Worm (Caenorhabditis elegans): ENCODE measurements around the gene srd-56.

ce11 chrII:7236937-7237336, 33.9 kb upstream of the srd-56 start:
- no peak for TF ChIP-seq ZK546.5 (tag; optimal IDR thresholded peaks at IDR 0.05)
- TF ChIP-seq jun-1 (tag; optimal IDR thresholded peaks at IDR 0.05) = no peak
- no peak for TF ChIP-seq ztf-4 (tag; optimal IDR thresholded peaks at IDR 0.05)
- TF ChIP-seq ama-1 (optimal IDR thresholded peaks at IDR 0.05) = no peak
- no peak for TF ChIP-seq zag-1 (tag; optimal IDR thresholded peaks at IDR 0.05)
- no peak for TF ChIP-seq nhr-12 (tag; optimal IDR thresholded peaks at IDR 0.05)
- no peak for TF ChIP-seq ceh-9 (tag; optimal IDR thresholded peaks at IDR 0.05)
- TF ChIP-seq lin-39 (tag; optimal IDR thresholded peaks at IDR 0.05) = no peak
- TF ChIP-seq sea-2 (GFP tag; optimal IDR thresholded peaks at IDR 0.05) = no peak
- no peak for TF ChIP-seq unc-62 (GFP tag; optimal IDR thresholded peaks at IDR 0.05)
- TF ChIP-seq nfya-1 (tag; optimal IDR thresholded peaks at IDR 0.05; ENCODE audit: insufficient read depth) = no peak
- no peak for TF ChIP-seq fkh-10 (GFP tag; optimal IDR thresholded peaks at IDR 0.05)
